Worm (Caenorhabditis elegans) whole organism, young adult: ENCODE results near the gene F40F8.1.

Experiments used
- C17E4.6 ChIP-seq: fragments of 200-800 bp; sonication (Bioruptor generic); IDR thresholded peaks from 2 replicates; pipeline ENCODE4 v1.3.6; 2022; ENCODE audit warnings: missing genetic modification reagents, missing genetic modification characterization, missing compliant biosample characterization
- D2030.7 ChIP-seq: fragments of 200-800 bp; sonication (Bioruptor generic); IDR thresholded peaks from 2 replicates; pipeline ENCODE4 v1.3.6; 2022; ENCODE audit warnings: missing genetic modification reagents, missing genetic modification characterization, missing compliant biosample characterization
- F23B12.7 ChIP-seq: sonication (generic microtip); optimal IDR thresholded peaks from 2 replicates; lab custom pipeline; 2017; ENCODE audit warnings: missing genetic modification characterization, mild to moderate bottlenecking, missing compliant biosample characterization, antibody characterized with exemption, moderate library complexity; ENCODE audit not compliant: insufficient read depth
- F33H1.4 ChIP-seq: fragments of 200-800 bp; sonication (Bioruptor generic); IDR thresholded peaks from 2 replicates; pipeline ENCODE4 v1.3.6; 2022; ENCODE audit warnings: missing genetic modification reagents, missing genetic modification characterization, missing compliant biosample characterization
- K12H6.12 ChIP-seq: fragments of 200-800 bp; sonication (Bioruptor generic); optimal IDR thresholded peaks from 2 replicates; lab custom pipeline; 2018; ENCODE audit warnings: mild to moderate bottlenecking, missing genetic modification characterization, missing compliant biosample characterization
- T26A5.8 ChIP-seq: sonication (generic microtip); optimal IDR thresholded peaks from 2 replicates; lab custom pipeline; 2016; ENCODE audit warnings: missing genetic modification characterization, missing compliant biosample characterization
- ZK185.1 ChIP-seq: sonication (generic microtip); optimal IDR thresholded peaks from 2 replicates; lab custom pipeline; 2016; ENCODE audit warnings: mild to moderate bottlenecking, missing genetic modification characterization, missing compliant biosample characterization; ENCODE audit not compliant: poor library complexity, severe bottlenecking
- akir-1 ChIP-seq: fragments of 200-800 bp; sonication (Bioruptor generic); optimal IDR thresholded peaks from 2 replicates; lab custom pipeline; 2018; ENCODE audit warnings: mild to moderate bottlenecking, missing genetic modification characterization, moderate library complexity, missing compliant biosample characterization
- aptf-2 ChIP-seq: fragments of 200-800 bp; sonication (Bioruptor generic); conservative IDR thresholded peaks from 2 replicates; pipeline ENCODE4 v1.3.6; 2022; ENCODE audit warnings: missing genetic modification reagents, missing genetic modification characterization, missing compliant biosample characterization
- attf-3 ChIP-seq: fragments of 200-800 bp; sonication (Bioruptor generic); conservative IDR thresholded peaks from 2 replicates; pipeline ENCODE4 v1.3.6; 2022; ENCODE audit warnings: missing genetic modification reagents, missing genetic modification characterization, missing compliant biosample characterization
- attf-5 ChIP-seq: fragments of 200-800 bp; sonication (Bioruptor generic); optimal IDR thresholded peaks from 2 replicates; lab custom pipeline; 2018; ENCODE audit warnings: mild to moderate bottlenecking, missing genetic modification characterization, missing compliant biosample characterization
- ccch-3 ChIP-seq: fragments of 200-800 bp; sonication (Bioruptor generic); optimal IDR thresholded peaks from 2 replicates; lab custom pipeline; 2018; ENCODE audit warnings: mild to moderate bottlenecking, missing genetic modification characterization, missing compliant biosample characterization
- ceh-79 ChIP-seq: sonication (generic microtip); optimal IDR thresholded peaks from 2 replicates; lab custom pipeline; 2017; ENCODE audit warnings: mild to moderate bottlenecking, missing genetic modification characterization, missing compliant biosample characterization
- egrh-3 ChIP-seq: fragments of 200-800 bp; sonication (Bioruptor generic); IDR thresholded peaks from 2 replicates; pipeline ENCODE4 v1.3.6; 2022; ENCODE audit warnings: missing genetic modification reagents, missing genetic modification characterization, missing compliant biosample characterization
- ekl-4 ChIP-seq: fragments of 200-800 bp; sonication (Bioruptor generic); IDR thresholded peaks from 2 replicates; pipeline ENCODE4 v1.3.6; 2022; ENCODE audit warnings: missing genetic modification reagents, missing genetic modification characterization, missing compliant biosample characterization
- ets-4 ChIP-seq: fragments of 200-800 bp; sonication (Bioruptor generic); optimal IDR thresholded peaks from 2 replicates; lab custom pipeline; 2018; ENCODE audit warnings: mild to moderate bottlenecking, missing genetic modification characterization, missing compliant biosample characterization
- gei-17 ChIP-seq: fragments of 200-800 bp; sonication (Bioruptor generic); optimal IDR thresholded peaks from 2 replicates; lab custom pipeline; 2018; ENCODE audit warnings: mild to moderate bottlenecking, missing genetic modification characterization, missing compliant biosample characterization
- hlh-12 ChIP-seq: sonication (generic microtip); optimal IDR thresholded peaks from 2 replicates; lab custom pipeline; 2016; ENCODE audit warnings: missing genetic modification characterization, missing compliant biosample characterization
- hmg-1.2 ChIP-seq: fragments of 200-800 bp; sonication (Bioruptor generic); IDR thresholded peaks from 2 replicates; pipeline ENCODE4 v1.3.6; 2022; ENCODE audit warnings: missing genetic modification reagents, missing genetic modification characterization, missing compliant biosample characterization
- hsf-1 ChIP-seq: fragments of 200-800 bp; sonication (Bioruptor generic); IDR thresholded peaks from 2 replicates; pipeline ENCODE4 v1.3.6; 2022; ENCODE audit warnings: missing genetic modification reagents, missing genetic modification characterization, missing compliant biosample characterization
- lag-1 ChIP-seq: fragments of 200-800 bp; sonication (Bioruptor generic); IDR thresholded peaks from 2 replicates; pipeline ENCODE4 v1.3.6; 2022; ENCODE audit warnings: missing genetic modification reagents, missing genetic modification characterization, missing compliant biosample characterization
- let-607 ChIP-seq, 2 experiments: fragments of 200-800 bp in 1 of 2; sonication (Bioruptor generic) in 1 of 2; sonication (generic microtip) in 1 of 2; optimal IDR thresholded peaks; 2 replicates each; lab custom pipeline; 2016 to 2018; ENCODE audit warnings: mild to moderate bottlenecking in 2 of 2, missing compliant biosample characterization in 2 of 2, missing genetic modification characterization in 2 of 2, moderate library complexity in 2 of 2, missing genotype in 1 of 2
- lir-1 ChIP-seq: fragments of 200-800 bp; sonication (Bioruptor generic); conservative IDR thresholded peaks from 2 replicates; pipeline ENCODE4 v1.3.6; 2022; ENCODE audit warnings: missing genetic modification reagents, missing genetic modification characterization, missing compliant biosample characterization
- lsl-1 ChIP-seq: fragments of 200-800 bp; sonication (Bioruptor generic); optimal IDR thresholded peaks from 2 replicates; lab custom pipeline; 2018; ENCODE audit warnings: mild to moderate bottlenecking, missing genetic modification characterization, moderate library complexity, missing compliant biosample characterization
- madf-8 ChIP-seq: fragments of 200-800 bp; sonication (Bioruptor generic); conservative IDR thresholded peaks from 2 replicates; pipeline ENCODE4 v1.3.6; 2022; ENCODE audit warnings: missing genetic modification reagents, missing genetic modification characterization, missing compliant biosample characterization
- mcd-1 ChIP-seq: fragments of 200-800 bp; sonication (Bioruptor generic); IDR thresholded peaks from 2 replicates; pipeline ENCODE4 v1.3.6; 2022; ENCODE audit warnings: missing genetic modification reagents, missing genetic modification characterization, missing compliant biosample characterization
- nhr-120 ChIP-seq: fragments of 200-800 bp; sonication (Bioruptor generic); IDR thresholded peaks from 2 replicates; pipeline ENCODE4 v1.3.6; 2022; ENCODE audit warnings: missing genetic modification characterization, missing compliant biosample characterization
- nhr-179 ChIP-seq: sonication (generic microtip); optimal IDR thresholded peaks from 2 replicates; lab custom pipeline; 2016; ENCODE audit warnings: mild to moderate bottlenecking, missing genetic modification characterization, missing compliant biosample characterization
- pbrm-1 ChIP-seq: fragments of 200-800 bp; sonication (Bioruptor generic); IDR thresholded peaks from 2 replicates; pipeline ENCODE4 v1.3.6; 2022; ENCODE audit warnings: missing genetic modification reagents, missing genetic modification characterization, missing compliant biosample characterization
- pha-4 ChIP-seq: fragments of 150-350 bp; sonication (generic microtip); optimal IDR thresholded peaks from 2 replicates; lab custom pipeline; 2014; ENCODE audit warnings: missing biosample characterization, missing genetic modification reagents, missing genetic modification characterization
- rcor-1 ChIP-seq: fragments of 200-800 bp; sonication (Bioruptor generic); IDR thresholded peaks from 2 replicates; pipeline ENCODE4 v1.3.6; 2022; ENCODE audit warnings: missing genetic modification reagents, missing genetic modification characterization, missing compliant biosample characterization
- snpc-1.1 ChIP-seq: sonication (generic microtip); optimal IDR thresholded peaks from 2 replicates; lab custom pipeline; 2017; ENCODE audit warnings: missing genetic modification characterization, mild to moderate bottlenecking, missing compliant biosample characterization, antibody characterized with exemption, moderate library complexity, missing genotype, missing genetic modification reagents; ENCODE audit not compliant: insufficient read depth
- sptf-2 ChIP-seq: fragments of 200-800 bp; sonication (Bioruptor generic); optimal IDR thresholded peaks from 2 replicates; lab custom pipeline; 2018; ENCODE audit warnings: mild to moderate bottlenecking, missing genetic modification characterization, missing compliant biosample characterization
- tbx-9 ChIP-seq: sonication (generic microtip); optimal IDR thresholded peaks from 2 replicates; lab custom pipeline; 2016; ENCODE audit warnings: borderline replicate concordance, missing genetic modification characterization, inconsistent platforms, missing compliant biosample characterization
- unc-130 ChIP-seq: sonication (generic microtip); optimal IDR thresholded peaks from 2 replicates; lab custom pipeline; 2016; ENCODE audit warnings: missing genetic modification reagents, missing genetic modification characterization, missing compliant biosample characterization
- xnd-1 ChIP-seq: sonication (generic microtip); optimal IDR thresholded peaks from 2 replicates; lab custom pipeline; 2016; ENCODE audit warnings: missing genotype, missing genetic modification reagents, missing genetic modification characterization, missing compliant biosample characterization
- zfh-2 ChIP-seq: fragments of 200-800 bp; sonication (Bioruptor generic); conservative IDR thresholded peaks from 2 replicates; pipeline ENCODE4 v1.3.6; 2022; ENCODE audit warnings: missing genetic modification reagents, missing genetic modification characterization, missing compliant biosample characterization
- zim-3 ChIP-seq: sonication (generic microtip); optimal IDR thresholded peaks from 2 replicates; lab custom pipeline; 2017; ENCODE audit warnings: mild to moderate bottlenecking, missing genetic modification characterization, moderate library complexity, missing compliant biosample characterization
- ztf-22 ChIP-seq: fragments of 200-800 bp; sonication (Bioruptor generic); optimal IDR thresholded peaks from 2 replicates; lab custom pipeline; 2018; ENCODE audit warnings: mild to moderate bottlenecking, missing genetic modification characterization, moderate library complexity, missing compliant biosample characterization
- ztf-25 ChIP-seq: fragments of 200-800 bp; sonication (Bioruptor generic); IDR thresholded peaks from 2 replicates; pipeline ENCODE4 v1.3.6; 2022; ENCODE audit warnings: missing genetic modification reagents, missing genetic modification characterization, missing compliant biosample characterization
- ztf-26 ChIP-seq: sonication (generic microtip); optimal IDR thresholded peaks from 2 replicates; lab custom pipeline; 2017; ENCODE audit warnings: missing genetic modification characterization, missing compliant biosample characterization
- ztf-28 ChIP-seq: fragments of 200-800 bp; sonication (Bioruptor generic); IDR thresholded peaks from 2 replicates; pipeline ENCODE4 v1.3.6; 2022; ENCODE audit warnings: missing genetic modification reagents, missing genetic modification characterization, missing compliant biosample characterization

F40F8.1 gene

ce11 chrII:11162390-11162789 is 34.9 kb downstream of the F40F8.1 start, which contains the start of gene ptr-13:
Gene ptr-13, minus strand, starts transcription at chrII:11162481.
- no peak for TF ChIP-seq lsl-1 (GFP tag; lab: Kevin White, UChicago)
- TF ChIP-seq lir-1 (GFP tag; lab: Robert Waterston, UW): no peak
- TF ChIP-seq hmg-1.2 (GFP tag; lab: Robert Waterston, UW): no peak
- TF ChIP-seq let-607 (tag; optimal IDR thresholded peaks at IDR 0.05; lab: Kevin White, UChicago): no peak
- TF ChIP-seq lag-1 (GFP tag; lab: Robert Waterston, UW): no peak

ce11 chrII:11163291-11163690 is 35.8 kb downstream of the F40F8.1 start:
- no peak for TF ChIP-seq gei-17 (GFP tag; lab: Kevin White, UChicago)

ce11 chrII:11166414-11166813 is 39.0 kb downstream of the F40F8.1 start:
- peak; percentile 40; the same call in 1 of the 2 replicates for TF ChIP-seq egrh-3 (GFP tag; lab: Robert Waterston, UW)
- TF ChIP-seq zfh-2 (GFP tag; lab: Robert Waterston, UW): peak; percentile 89
- TF ChIP-seq D2030.7 (GFP tag; lab: Robert Waterston, UW): no peak
- peak; percentile 30; the same call in 1 of the 2 replicates for TF ChIP-seq mcd-1
- no peak for TF ChIP-seq ccch-3 (GFP tag; lab: Kevin White, UChicago)
- TF ChIP-seq aptf-2 (GFP tag; lab: Robert Waterston, UW): no peak
- TF ChIP-seq ceh-79 (tag; lab: Kevin White, UChicago): no peak
- TF ChIP-seq, all 124 proteins: peak for 3

- TF ChIP-seq pha-4 (tag; lab: Kevin White, UChicago) (no peak), attf-5 (GFP tag; lab: Kevin White, UChicago) (peak; percentile 8), F33H1.4 (GFP tag; lab: Robert Waterston, UW) (peak; percentile 72), ztf-25 (GFP tag; lab: Robert Waterston, UW) (0 out of 2 replicates have a peak, but pooled peaks have one; percentile 75), egrh-3 (GFP tag; lab: Robert Waterston, UW) (peak; percentile 68), hsf-1 (peak; percentile 69; the same call in 1 of the 2 replicates), nhr-120 (GFP tag; lab: Robert Waterston, UW) (no peak), ets-4 (GFP tag; lab: Kevin White, UChicago) (peak; percentile 4), ztf-28 (peak; percentile 87), sptf-2 (peak; percentile 75), hlh-12 (no peak), rcor-1 (GFP tag; lab: Robert Waterston, UW) (peak; percentile 86), attf-3 (peak; percentile 39; the same call in 1 of the 2 replicates), unc-130 (GFP tag; lab: Kevin White, UChicago) (peak; percentile 54), lir-1 (GFP tag; lab: Robert Waterston, UW) (0 out of 2 replicates have a peak, but pooled peaks have one; percentile 25), K12H6.12 (peak; percentile 21), C17E4.6 (GFP tag; lab: Robert Waterston, UW) (0 out of 2 replicates have a peak, but pooled peaks have one; percentile 66), ZK185.1 (peak; percentile 70), zim-3 (tag; lab: Kevin White, UChicago) (no peak), ztf-26 (tag; lab: Kevin White, UChicago) (no peak), madf-8 (peak; percentile 79), T26A5.8 (tag; lab: Kevin White, UChicago) (peak; percentile 58), D2030.7 (GFP tag; lab: Robert Waterston, UW) (peak; percentile 98), ztf-22 (GFP tag; lab: Kevin White, UChicago) (no peak), akir-1 (GFP tag; lab: Kevin White, UChicago) (no peak), xnd-1 (peak; percentile 72), pbrm-1 (GFP tag; lab: Robert Waterston, UW) (peak; percentile 98), tbx-9 (tag; lab: Kevin White, UChicago) (no peak), snpc-1.1 (peak; percentile 99), nhr-179 (tag; lab: Kevin White, UChicago) (no peak), F23B12.7 (tag; lab: Kevin White, UChicago) (peak; percentile 82), ekl-4 (GFP tag; lab: Robert Waterston, UW) (peak; percentile 90)
Observed at ce11 chrII:11167039-11167438, 39.6 kb downstream of the F40F8.1 start.
